Fruit fly (Drosophila melanogaster) whole organism: ENCODE results near the gene CG11562.

Experiments
- CG8478 ChIP-seq: fragments of >200 bp; optimal IDR thresholded peaks from 2 replicates; lab custom pipeline; 2018; ENCODE audit warnings: inconsistent platforms
- Dll ChIP-seq: fragments of >200 bp; optimal IDR thresholded peaks from 2 replicates; lab custom pipeline; 2017
- pan ChIP-seq: fragments of >200 bp; optimal IDR thresholded peaks from 2 replicates; lab custom pipeline; 2017

DNA sequence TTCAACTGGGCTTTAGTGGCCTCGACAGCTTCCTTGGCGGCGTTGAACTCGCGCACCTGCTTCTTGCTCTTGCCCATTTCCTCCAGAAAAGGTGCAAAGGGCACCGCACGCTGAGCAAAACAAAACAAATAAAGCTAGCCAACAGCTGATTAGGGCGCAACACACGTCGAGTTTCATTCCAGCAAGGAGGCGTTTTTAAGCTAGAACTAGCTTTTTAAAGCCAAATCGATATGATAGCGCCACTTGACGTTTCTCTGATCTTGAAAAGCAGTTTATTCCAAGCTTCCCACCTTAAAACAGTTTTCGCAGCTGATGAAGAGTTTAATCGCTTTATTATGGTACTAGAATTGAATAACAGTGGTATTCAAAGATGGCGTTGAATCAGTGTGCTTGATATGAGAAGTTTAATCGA is 9.1 kb upstream of the CG11562 start, which contains the start of gene CG11601:
- TF ChIP-seq CG8478 = no peak
- no peak for TF ChIP-seq Dll
- no peak for TF ChIP-seq pan (lab: Kevin White, UChicago)
